Worm (Caenorhabditis elegans) whole organism, L4 larva: ENCODE results near the gene hpo-31.

Experiments used
- Y48G9A.11 ChIP-seq: fragments of 200-800 bp; sonication (Bioruptor generic); IDR thresholded peaks from 2 replicates; pipeline ENCODE4 v1.3.6; 2022; ENCODE audit warnings: missing genetic modification reagents, missing genetic modification characterization, missing compliant biosample characterization
- arid-1 ChIP-seq: fragments of 200-800 bp; sonication (Bioruptor generic); conservative IDR thresholded peaks from 2 replicates; pipeline ENCODE4 v1.3.6; 2022; ENCODE audit warnings: missing genetic modification reagents, missing genetic modification characterization, missing compliant biosample characterization
- ceh-82 ChIP-seq: sonication (generic microtip); optimal IDR thresholded peaks from 2 replicates; lab custom pipeline; 2017; ENCODE audit warnings: missing biosample characterization, missing genetic modification characterization
- jun-1 ChIP-seq: fragments of 150-350 bp; optimal IDR thresholded peaks from 2 replicates; lab custom pipeline; 2014; ENCODE audit warnings: missing biosample characterization, missing genetic modification reagents, missing genetic modification characterization
- nhr-237 ChIP-seq: sonication (generic microtip); optimal IDR thresholded peaks from 2 replicates; lab custom pipeline; 2017; ENCODE audit warnings: missing biosample characterization, missing genetic modification characterization
- nhr-77 ChIP-seq: fragments of 150-350 bp; optimal IDR thresholded peaks from 2 replicates; lab custom pipeline; 2014; ENCODE audit warnings: missing biosample characterization, missing genetic modification characterization
- skn-1 ChIP-seq: fragments of 150-350 bp; optimal IDR thresholded peaks from 2 replicates; lab custom pipeline; 2014; ENCODE audit warnings: missing biosample characterization, missing genetic modification characterization

DNA sequence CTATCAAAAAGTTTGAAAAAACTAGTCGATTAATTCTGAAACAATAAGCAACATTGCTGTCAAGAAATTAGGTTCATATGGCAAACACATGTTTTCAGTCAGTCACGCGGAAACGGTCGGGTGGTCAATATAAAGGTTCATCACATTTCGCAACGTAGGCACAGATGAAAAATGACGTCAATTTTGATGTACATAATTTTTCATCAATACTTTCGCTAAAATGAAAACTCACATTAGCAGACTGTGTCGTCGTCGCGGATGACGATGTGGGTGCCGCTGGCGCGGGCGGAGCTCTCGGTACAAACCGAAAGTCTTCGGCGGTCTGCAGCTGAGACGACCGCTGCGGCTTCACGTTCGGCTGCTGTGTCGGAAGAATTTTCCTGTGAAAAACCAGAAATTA is 18.9 kb upstream of the hpo-31 start, which contains the start of gene swan-2:
- TF ChIP-seq skn-1 (tag; lab: Kevin White, UChicago), result no peak
- TF ChIP-seq Y48G9A.11 (GFP tag; lab: Robert Waterston, UW), result no peak
- no peak for TF ChIP-seq nhr-77
- TF ChIP-seq jun-1, result no peak
- TF ChIP-seq ceh-82, result no peak
- no peak for TF ChIP-seq nhr-237 (tag; lab: Kevin White, UChicago)
- no peak for TF ChIP-seq arid-1 (GFP tag; lab: Robert Waterston, UW)
